Worm (Caenorhabditis elegans) whole organism, L3 larva: ENCODE data around the gene clec-266.

Experiments used
- R02D3.7 ChIP-seq: fragments of 150-350 bp; optimal IDR thresholded peaks from 2 replicates; lab custom pipeline; 2014; ENCODE audit warnings: missing biosample characterization, missing genetic modification characterization
- ama-1 ChIP-seq: fragments of 150-350 bp; optimal IDR thresholded peaks from 2 replicates; lab custom pipeline; 2018
- ceh-16 ChIP-seq: sonication (generic microtip); optimal IDR thresholded peaks from 2 replicates; lab custom pipeline; 2017; ENCODE audit warnings: missing biosample characterization, missing genetic modification characterization
- ceh-28 ChIP-seq: fragments of 150-350 bp; optimal IDR thresholded peaks from 2 replicates; lab custom pipeline; 2014; ENCODE audit warnings: missing biosample characterization, missing genetic modification reagents, missing genetic modification characterization
- daf-12 ChIP-seq: fragments of 150-350 bp; optimal IDR thresholded peaks from 2 replicates; lab custom pipeline; 2014; ENCODE audit warnings: missing biosample characterization, missing genetic modification reagents, missing genetic modification characterization
- egl-27 ChIP-seq: sonication (generic microtip); optimal IDR thresholded peaks from 4 replicates; lab custom pipeline; 2017; ENCODE audit warnings: missing biosample characterization, missing genetic modification reagents, missing genetic modification characterization
- egl-5 ChIP-seq: fragments of 150-350 bp; optimal IDR thresholded peaks from 2 replicates; lab custom pipeline; 2017; ENCODE audit warnings: missing biosample characterization, missing genetic modification reagents, missing genetic modification characterization, inconsistent platforms
- elt-1 ChIP-seq: fragments of 150-350 bp; optimal IDR thresholded peaks from 2 replicates; lab custom pipeline; 2014; ENCODE audit warnings: missing biosample characterization, missing genetic modification characterization
- elt-2 ChIP-seq: sonication (generic microtip); optimal IDR thresholded peaks from 2 replicates; lab custom pipeline; 2016; ENCODE audit warnings: missing genetic modification reagents, mild to moderate bottlenecking, missing genetic modification characterization, missing compliant biosample characterization
- elt-3 ChIP-seq, 3 experiments: fragments of 150-350 bp in 1 of 3; sonication (generic microtip) in 2 of 3; optimal IDR thresholded peaks; 2 replicates in 2 of 3; 4 replicates in 1 of 3; lab custom pipeline; 2014 to 2017; ENCODE audit warnings: missing biosample characterization in 3 of 3, missing genetic modification characterization in 3 of 3
- eor-1 ChIP-seq, 2 experiments: fragments of 150-350 bp; optimal IDR thresholded peaks; 2 replicates each; lab custom pipeline; 2014 to 2018; ENCODE audit warnings: missing biosample characterization in 2 of 2, missing genetic modification characterization in 2 of 2
- fkh-10 ChIP-seq: sonication (generic microtip); optimal IDR thresholded peaks from 2 replicates; lab custom pipeline; 2017; ENCODE audit warnings: missing biosample characterization, missing genetic modification reagents, missing genetic modification characterization
- fos-1 ChIP-seq: fragments of 150-350 bp; optimal IDR thresholded peaks from 2 replicates; lab custom pipeline; 2014; ENCODE audit warnings: missing biosample characterization, missing genetic modification characterization
- hmg-11 ChIP-seq: sonication (generic microtip); optimal IDR thresholded peaks from 2 replicates; lab custom pipeline; 2016; ENCODE audit warnings: missing genetic modification characterization, missing compliant biosample characterization
- jun-1 ChIP-seq: fragments of 150-350 bp; optimal IDR thresholded peaks from 2 replicates; lab custom pipeline; 2014; ENCODE audit warnings: missing biosample characterization, missing genetic modification reagents, missing genetic modification characterization
- lin-15B ChIP-seq: fragments of 150-350 bp; optimal IDR thresholded peaks from 2 replicates; lab custom pipeline; 2014; ENCODE audit warnings: missing biosample characterization, missing genetic modification characterization
- lin-39 ChIP-seq: fragments of 150-350 bp; optimal IDR thresholded peaks from 2 replicates; lab custom pipeline; 2018; ENCODE audit warnings: missing biosample characterization, missing genetic modification reagents, missing genetic modification characterization
- lsy-12 ChIP-seq: sonication (generic microtip); optimal IDR thresholded peaks from 2 replicates; lab custom pipeline; 2016; ENCODE audit warnings: mild to moderate bottlenecking, missing genetic modification characterization, missing compliant biosample characterization
- mdl-1 ChIP-seq: fragments of 150-350 bp; optimal IDR thresholded peaks from 2 replicates; lab custom pipeline; 2014; ENCODE audit warnings: missing biosample characterization, missing genetic modification characterization
- nfya-1 ChIP-seq: sonication (generic microtip); optimal IDR thresholded peaks from 2 replicates; lab custom pipeline; 2017; ENCODE audit warnings: missing genetic modification characterization, mild to moderate bottlenecking, missing compliant biosample characterization, antibody characterized with exemption, moderate library complexity; ENCODE audit not compliant: insufficient read depth
- nhr-11 ChIP-seq: fragments of 150-350 bp; optimal IDR thresholded peaks from 2 replicates; lab custom pipeline; 2014; ENCODE audit warnings: missing biosample characterization, missing genetic modification characterization
- nhr-28 ChIP-seq: fragments of 150-350 bp; optimal IDR thresholded peaks from 2 replicates; lab custom pipeline; 2014; ENCODE audit warnings: missing biosample characterization, missing genetic modification characterization
- nhr-43 ChIP-seq: sonication (generic microtip); optimal IDR thresholded peaks from 2 replicates; lab custom pipeline; 2016; ENCODE audit warnings: mild to moderate bottlenecking, missing genetic modification characterization, missing compliant biosample characterization; ENCODE audit not compliant: poor library complexity, severe bottlenecking
- nhr-67 ChIP-seq: fragments of 150-350 bp; optimal IDR thresholded peaks from 2 replicates; lab custom pipeline; 2014; ENCODE audit warnings: missing biosample characterization, missing genetic modification characterization
- nhr-77 ChIP-seq: fragments of 150-350 bp; optimal IDR thresholded peaks from 2 replicates; lab custom pipeline; 2014; ENCODE audit warnings: missing biosample characterization, missing genetic modification characterization
- pha-4 ChIP-seq: fragments of 150-350 bp; optimal IDR thresholded peaks from 2 replicates; lab custom pipeline; 2014; ENCODE audit warnings: missing biosample characterization, missing genetic modification reagents, missing genetic modification characterization
- pqm-1 ChIP-seq: fragments of 150-350 bp; optimal IDR thresholded peaks from 2 replicates; lab custom pipeline; 2017; ENCODE audit warnings: missing biosample characterization, missing genetic modification characterization, inconsistent platforms
- sea-2 ChIP-seq: fragments of 150-350 bp; sonication (generic microtip); optimal IDR thresholded peaks from 4 replicates; lab custom pipeline; 2014; ENCODE audit warnings: missing biosample characterization, missing genetic modification reagents, missing genetic modification characterization
- tbx-2 ChIP-seq: sonication (generic microtip); optimal IDR thresholded peaks from 2 replicates; lab custom pipeline; 2016; ENCODE audit warnings: mild to moderate bottlenecking, missing genetic modification characterization, missing compliant biosample characterization
- unc-62 ChIP-seq: fragments of 150-350 bp; sonication (generic microtip); optimal IDR thresholded peaks from 4 replicates; lab custom pipeline; 2014; ENCODE audit warnings: missing biosample characterization, missing genetic modification reagents, missing genetic modification characterization
- zag-1 ChIP-seq: fragments of 150-350 bp; optimal IDR thresholded peaks from 2 replicates; lab custom pipeline; 2014; ENCODE audit warnings: missing biosample characterization, missing genetic modification characterization
- ztf-11 ChIP-seq: fragments of 150-350 bp; optimal IDR thresholded peaks from 2 replicates; lab custom pipeline; 2014; ENCODE audit warnings: missing biosample characterization, missing genetic modification characterization
- ztf-4 ChIP-seq: fragments of 150-350 bp; optimal IDR thresholded peaks from 2 replicates; lab custom pipeline; 2014; ENCODE audit warnings: missing biosample characterization, missing genetic modification characterization

clec-266 gene

DNA sequence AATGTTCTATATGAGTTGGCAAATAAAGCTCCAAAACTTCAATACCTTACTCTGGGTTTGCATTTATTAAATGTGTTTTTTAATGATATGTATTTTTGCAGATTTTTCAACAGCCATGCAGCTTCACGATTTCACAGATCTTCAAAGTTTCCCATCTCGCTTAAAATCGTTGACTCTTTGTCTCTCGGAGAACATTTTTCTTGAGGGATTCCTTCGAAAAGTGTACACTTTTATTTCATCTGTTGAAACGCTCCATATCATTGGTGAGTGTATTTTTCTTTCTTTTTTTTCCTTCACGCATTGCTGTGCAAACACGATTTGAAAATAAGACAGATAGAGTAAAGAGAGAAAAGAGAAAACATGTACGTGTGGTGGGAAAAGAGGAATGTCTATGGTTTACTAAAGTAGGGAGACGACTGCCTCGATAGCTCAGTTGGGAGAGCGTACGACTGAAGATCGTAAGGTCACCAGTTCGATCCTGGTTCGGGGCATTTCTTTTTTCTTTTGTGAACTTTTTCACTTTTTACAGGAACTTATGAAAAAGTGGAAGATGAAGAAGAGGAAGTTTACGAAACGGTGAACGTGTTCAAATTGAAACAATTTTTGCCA, 29.4 kb downstream of the clec-266 start:
- TF ChIP-seq nfya-1 (peak; percentile 50), ztf-11 (peak; percentile 36), nhr-77 (tag; lab: Kevin White, UChicago) (no peak), mdl-1 (tag; lab: Kevin White, UChicago) (no peak), lin-39 (tag; lab: Kevin White, UChicago) (peak; percentile 37), pha-4 (tag; lab: Kevin White, UChicago) (peak; percentile 74), elt-3 (tag; optimal IDR thresholded peaks at IDR 0.05; lab: Kevin White, UChicago) (no peak), eor-1 (tag; optimal IDR thresholded peaks at IDR 0.05; lab: Kevin White, UChicago) (peak in 1 of 2 experiments; percentile 64), nhr-43 (tag; lab: Kevin White, UChicago) (peak; percentile 40), nhr-67 (tag; lab: Kevin White, UChicago) (no peak), R02D3.7 (peak; percentile 49), ceh-16 (tag; lab: Kevin White, UChicago) (no peak), tbx-2 (tag; lab: Kevin White, UChicago) (peak; percentile 58), hmg-11 (peak; percentile 93), egl-5 (tag; lab: Kevin White, UChicago) (no peak), pqm-1 (peak; percentile 20), nhr-11 (tag; lab: Kevin White, UChicago) (peak; percentile 29), elt-2 (tag; lab: Kevin White, UChicago) (peak; percentile 35), unc-62 (GFP tag; lab: Kevin White, UChicago) (peak; percentile 16), lsy-12 (tag; lab: Kevin White, UChicago) (peak; percentile 18)

DNA sequence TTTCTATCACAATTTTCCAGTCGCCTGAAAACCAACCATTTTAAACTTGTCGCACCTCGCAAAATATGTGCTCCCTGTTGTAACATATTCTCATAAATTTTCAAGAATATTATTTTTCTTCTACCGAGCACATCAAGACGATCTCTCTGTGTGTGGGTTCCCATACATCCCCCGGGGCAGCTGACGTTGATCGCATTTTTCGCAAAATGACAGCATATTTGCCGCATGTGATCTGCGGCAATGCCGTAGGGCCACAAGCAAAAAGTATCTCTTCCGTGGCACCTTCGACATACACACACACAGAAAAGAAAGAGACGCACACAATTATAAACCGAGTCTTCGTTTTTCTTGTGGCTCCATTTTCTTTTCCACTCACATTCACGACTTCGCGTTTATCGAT, 31.0 kb downstream of the clec-266 start:
- TF ChIP-seq nhr-43 (tag; lab: Kevin White, UChicago): no peak
- peak; percentile 24 for TF ChIP-seq egl-5 (tag; lab: Kevin White, UChicago)
- peak; percentile 29 for TF ChIP-seq nfya-1
- TF ChIP-seq lin-39 (tag; lab: Kevin White, UChicago): peak; percentile 23
- TF ChIP-seq fkh-10: no peak

DNA sequence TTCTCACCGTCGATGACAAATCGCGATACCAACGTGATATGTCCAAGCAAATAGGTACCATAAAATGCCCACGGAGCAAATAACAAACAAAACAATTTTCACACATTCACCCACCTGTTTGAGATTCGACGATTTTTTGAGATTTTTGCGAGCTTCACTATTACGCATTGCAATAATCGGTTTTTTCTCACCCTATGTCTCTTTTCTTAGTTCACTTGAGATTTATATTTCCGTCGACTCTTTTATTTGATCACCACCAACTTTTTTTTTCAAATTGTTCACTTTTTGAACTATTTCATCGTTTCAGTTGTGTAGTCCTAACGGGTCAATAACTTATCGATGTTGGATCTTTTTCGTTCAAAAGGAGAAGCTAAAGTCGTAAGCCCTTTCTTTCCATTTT, 34.2 kb downstream of the clec-266 start, which contains the start of gene fbxl-4:
fbxl-4 (plus strand) TSS at position 301 of the 400 bp plus-strand sequence.
- TF ChIP-seq ama-1 (lab: Kevin White, UChicago) (no peak), jun-1 (tag; lab: Kevin White, UChicago) (no peak), fos-1 (tag; lab: Kevin White, UChicago) (no peak), ceh-28 (tag; lab: Kevin White, UChicago) (no peak), zag-1 (tag; lab: Kevin White, UChicago) (no peak), elt-2 (tag; lab: Kevin White, UChicago) (no peak), lin-39 (tag; lab: Kevin White, UChicago) (no peak)

DNA sequence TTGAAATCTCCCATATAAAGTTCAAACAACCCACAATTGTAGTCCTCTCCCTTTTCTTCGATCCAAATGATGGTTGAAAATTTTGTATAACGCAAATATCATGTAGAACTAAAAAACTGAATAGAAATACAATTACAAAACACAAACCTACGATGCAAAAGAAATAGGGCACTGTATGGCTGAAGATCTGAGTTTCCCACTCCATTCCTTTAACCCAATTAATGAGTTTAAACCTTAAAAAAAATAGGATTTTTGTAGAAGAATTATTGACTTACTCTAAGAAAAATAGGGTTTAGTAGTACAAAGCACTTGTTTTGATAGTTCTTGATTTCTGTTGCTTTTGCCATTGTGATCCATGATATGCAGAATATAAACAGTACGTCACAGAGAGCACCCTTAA, 39.3 kb downstream of the clec-266 start:
- TF ChIP-seq ztf-4 (tag; lab: Kevin White, UChicago) (no peak), egl-5 (tag; lab: Kevin White, UChicago) (no peak), jun-1 (tag; lab: Kevin White, UChicago) (no peak), nhr-28 (tag; lab: Kevin White, UChicago) (no peak), unc-62 (GFP tag; lab: Kevin White, UChicago) (no peak), R02D3.7 (no peak)

DNA sequence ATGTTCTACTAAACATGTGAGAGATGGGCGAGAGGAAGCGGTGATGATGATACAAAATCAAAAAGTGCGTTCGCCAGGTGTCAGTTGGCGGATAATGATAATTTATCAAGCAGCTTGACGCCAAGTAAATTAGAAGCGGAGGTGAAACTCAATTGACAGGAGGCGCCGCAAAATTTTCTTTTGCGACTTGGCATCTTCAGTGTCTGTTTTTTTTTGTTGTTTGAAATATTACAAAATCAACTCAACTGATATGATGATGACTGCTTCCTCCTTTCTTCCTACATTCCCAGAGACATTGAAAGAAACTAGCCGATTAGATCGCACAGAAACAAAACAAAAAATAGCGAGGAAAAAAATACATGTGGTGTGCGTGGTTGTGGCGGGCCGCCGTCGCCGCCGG, 46.7 kb downstream of the clec-266 start:
- TF ChIP-seq elt-1: no peak
- TF ChIP-seq lin-39 (tag; lab: Kevin White, UChicago): peak; percentile 31
- TF ChIP-seq nfya-1: no peak
- TF ChIP-seq R02D3.7: no peak
- TF ChIP-seq lin-15B (tag; lab: Kevin White, UChicago): no peak
- no peak for TF ChIP-seq daf-12 (tag; lab: Kevin White, UChicago)

DNA sequence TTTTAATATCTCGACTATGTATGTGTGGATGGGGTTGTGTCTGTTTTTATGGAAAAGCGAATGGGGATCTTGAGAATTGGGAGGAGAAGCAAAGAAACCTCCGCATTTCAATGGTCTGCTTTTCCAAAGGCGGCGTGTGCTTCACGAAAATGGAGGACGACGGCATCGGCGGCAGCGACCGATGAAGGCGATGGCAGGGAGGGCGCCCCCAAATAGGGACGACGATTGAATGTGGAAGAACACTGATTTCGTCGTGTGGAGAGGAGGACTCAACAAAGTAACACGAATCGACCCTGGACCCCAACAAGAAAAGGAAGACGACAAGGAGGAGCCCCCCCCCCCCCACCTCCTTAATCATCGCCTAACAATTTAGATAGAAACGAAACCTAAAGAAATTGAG, 49.7 kb downstream of the clec-266 start:
- TF ChIP-seq ztf-11 (no peak), ceh-28 (tag; lab: Kevin White, UChicago) (no peak), pqm-1 (no peak), daf-12 (tag; lab: Kevin White, UChicago) (no peak), sea-2 (GFP tag; lab: Kevin White, UChicago) (no peak), egl-27 (no peak), fos-1 (tag; lab: Kevin White, UChicago) (no peak), pha-4 (tag; lab: Kevin White, UChicago) (no peak), nhr-28 (tag; lab: Kevin White, UChicago) (no peak), zag-1 (tag; lab: Kevin White, UChicago) (no peak), mdl-1 (tag; lab: Kevin White, UChicago) (no peak), ztf-4 (tag; lab: Kevin White, UChicago) (no peak), tbx-2 (tag; lab: Kevin White, UChicago) (no peak), eor-1 (tag; optimal IDR thresholded peaks at IDR 0.05; lab: Kevin White, UChicago) (no peak)
